Fruit fly (Drosophila melanogaster): ENCODE data around the gene CG10283.

DNA sequence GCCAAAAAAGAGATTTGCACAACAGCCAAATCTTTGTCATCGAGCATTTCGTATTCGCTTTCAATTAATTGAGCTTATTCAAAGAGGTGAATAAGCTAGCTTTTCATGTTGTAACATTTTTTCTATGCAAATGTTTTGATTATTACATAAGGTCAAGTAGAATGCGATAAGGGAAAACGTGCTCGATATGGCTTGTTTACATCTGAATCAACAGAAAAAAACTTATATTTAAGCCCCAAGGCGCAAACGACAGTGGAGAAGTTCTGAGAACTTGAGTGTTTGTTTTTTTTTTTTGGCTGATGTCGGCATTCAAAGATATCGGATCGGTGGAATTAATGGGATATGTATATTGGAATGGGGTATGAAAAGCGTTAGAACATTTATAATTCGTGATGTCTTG is 1.3 kb downstream of the CG10283 start:
- no peak for TF ChIP-seq Gug (GFP tag; IDR thresholded peaks at IDR 0.05)
- no peak for TF ChIP-seq Ets21C (GFP tag; optimal IDR thresholded peaks at IDR 0.05)
- TF ChIP-seq CG3032 (tag; optimal IDR thresholded peaks at IDR 0.05), result no peak
- TF ChIP-seq Hr4 (GFP tag; optimal IDR thresholded peaks at IDR 0.05), result no peak
- TF ChIP-seq fd59A (GFP tag; optimal IDR thresholded peaks at IDR 0.05), result no peak
- TF ChIP-seq CG10669 (GFP tag; optimal IDR thresholded peaks at IDR 0.05), result no peak
